Worm (Caenorhabditis elegans): ENCODE data around the gene T19A5.3.

Gene T19A5.3

ce11 chrV:8936184-8936589, 7.7 kb downstream of the T19A5.3 start, which contains the start of gene unc-23 (continued):
- TF ChIP-seq lsy-12 (tag; optimal IDR thresholded peaks at IDR 0.05), result peak; percentile 83
- TF ChIP-seq skn-1 (tag; optimal IDR thresholded peaks at IDR 0.05), result no peak
- no peak for TF ChIP-seq ztf-4 (tag; optimal IDR thresholded peaks at IDR 0.05)
- TF ChIP-seq mml-1 (tag; optimal IDR thresholded peaks at IDR 0.05), result peak; percentile 5
- TF ChIP-seq fos-1 (tag; optimal IDR thresholded peaks at IDR 0.05), result peak; percentile 56
- peak; percentile 92 for TF ChIP-seq nhr-25 (tag; optimal IDR thresholded peaks at IDR 0.05)
- TF ChIP-seq ceh-9 (tag; optimal IDR thresholded peaks at IDR 0.05), result no peak

DNA sequence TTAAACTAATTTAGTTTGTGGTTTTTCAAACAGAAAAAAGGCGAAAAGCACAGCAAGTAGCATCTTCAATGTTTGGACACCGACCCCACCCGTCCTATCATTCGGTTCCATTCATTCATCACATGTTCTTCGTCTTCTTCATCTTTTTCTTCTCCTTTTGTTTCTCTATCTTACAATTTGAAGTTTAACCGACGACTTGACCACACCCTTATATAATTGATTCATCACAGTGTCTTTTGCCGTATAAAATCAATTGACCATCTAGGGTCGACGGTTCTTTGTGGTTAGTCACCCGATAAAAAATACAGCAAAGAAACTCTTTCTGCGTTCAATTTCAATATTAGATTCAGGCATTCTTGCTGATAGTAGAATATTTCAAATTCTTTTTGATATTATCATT, 8.8 kb downstream of the T19A5.3 start:
- TF ChIP-seq nhr-25 (tag; optimal IDR thresholded peaks at IDR 0.05) (peak; percentile 42), elt-3 (tag; optimal IDR thresholded peaks at IDR 0.05) (peak in 1 of 3 experiments; percentile 17), nhr-23 (tag; optimal IDR thresholded peaks at IDR 0.05) (peak; percentile 37), jun-1 (tag; optimal IDR thresholded peaks at IDR 0.05) (no peak), nfya-1 (tag; optimal IDR thresholded peaks at IDR 0.05; ENCODE audit: insufficient read depth) (peak; percentile 18), elt-2 (tag; optimal IDR thresholded peaks at IDR 0.05) (peak; percentile 42), ztf-11 (tag; optimal IDR thresholded peaks at IDR 0.05) (no peak), lsy-12 (tag; optimal IDR thresholded peaks at IDR 0.05) (no peak), fkh-2 (tag; optimal IDR thresholded peaks at IDR 0.05) (no peak)

ce11 chrV:8934264-8934663, 9.6 kb downstream of the T19A5.3 start:
- TF ChIP-seq ama-1 (optimal IDR thresholded peaks at IDR 0.05) (peak; percentile 63), elt-2 (tag; optimal IDR thresholded peaks at IDR 0.05) (peak; percentile 6), ceh-16 (tag; optimal IDR thresholded peaks at IDR 0.05) (no peak)

DNA sequence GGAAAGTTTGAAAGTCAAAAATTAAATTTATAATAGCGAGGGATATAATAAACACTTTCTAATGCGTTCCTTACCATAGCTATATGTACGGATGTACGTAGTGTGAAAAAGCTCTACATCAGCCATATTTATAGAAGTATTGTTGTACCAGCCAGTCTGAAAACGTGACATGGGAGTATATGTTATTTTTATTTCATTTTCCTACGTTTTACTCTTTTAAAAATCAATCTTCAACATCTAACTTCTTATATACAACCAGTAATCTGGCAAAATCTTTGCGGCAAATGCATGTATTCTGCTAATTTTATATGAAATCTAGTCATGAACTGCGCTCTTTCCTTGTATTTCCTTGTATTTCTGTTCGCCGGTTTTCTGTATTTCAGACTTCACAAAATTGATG, 11.5 kb downstream of the T19A5.3 start, which contains the start of gene H14N18.2:
Gene H14N18.2, plus strand, starts transcription at position 301 of the 400 bp plus-strand sequence.
- TF ChIP-seq ceh-9 (tag; optimal IDR thresholded peaks at IDR 0.05) (no peak), skn-1 (tag; optimal IDR thresholded peaks at IDR 0.05) (no peak), daf-12 (tag; optimal IDR thresholded peaks at IDR 0.05) (no peak), ceh-82 (tag; optimal IDR thresholded peaks at IDR 0.05) (no peak), ceh-16 (tag; optimal IDR thresholded peaks at IDR 0.05) (no peak), mdl-1 (tag; optimal IDR thresholded peaks at IDR 0.05) (no peak), fkh-2 (tag; optimal IDR thresholded peaks at IDR 0.05) (no peak), eor-1 (tag; optimal IDR thresholded peaks at IDR 0.05) (no peak), unc-62 (GFP tag; optimal IDR thresholded peaks at IDR 0.05) (no peak), elt-1 (tag; optimal IDR thresholded peaks at IDR 0.05) (no peak), jun-1 (tag; optimal IDR thresholded peaks at IDR 0.05) (no peak), egl-27 (tag; optimal IDR thresholded peaks at IDR 0.05) (no peak), egl-5 (tag; optimal IDR thresholded peaks at IDR 0.05) (no peak), elt-3 (tag; optimal IDR thresholded peaks at IDR 0.05) (no peak), aly-2 (tag; optimal IDR thresholded peaks at IDR 0.05) (no peak), nhr-12 (tag; optimal IDR thresholded peaks at IDR 0.05) (no peak), lin-15B (tag; optimal IDR thresholded peaks at IDR 0.05) (no peak)

DNA sequence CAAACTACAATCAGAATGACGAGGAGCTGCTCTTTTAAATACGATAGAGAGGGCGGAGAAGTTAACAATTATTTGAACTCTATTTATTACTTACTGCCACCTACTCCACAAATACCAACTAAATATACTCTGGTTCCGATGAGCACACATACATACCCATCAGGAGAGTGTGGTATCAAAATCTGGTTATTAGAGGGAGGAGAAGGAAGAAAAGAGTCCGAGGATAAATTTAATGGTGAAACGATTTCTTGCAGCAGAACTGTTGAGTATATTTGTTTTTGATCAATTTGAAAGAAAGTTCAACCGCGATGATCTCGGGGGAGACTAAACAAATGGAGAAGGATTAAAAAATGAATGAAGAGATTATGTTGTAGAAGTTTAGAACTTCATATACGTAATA, 14.9 kb downstream of the T19A5.3 start, which contains the start of gene H14N18.4:
Gene H14N18.4, minus strand, starts transcription at position 12 of the 400 bp plus-strand sequence.
- TF ChIP-seq lin-15B (tag; optimal IDR thresholded peaks at IDR 0.05) (no peak), unc-62 (GFP tag; optimal IDR thresholded peaks at IDR 0.05) (no peak), nhr-23 (tag; optimal IDR thresholded peaks at IDR 0.05) (no peak), ztf-4 (tag; optimal IDR thresholded peaks at IDR 0.05) (no peak), mdl-1 (tag; optimal IDR thresholded peaks at IDR 0.05) (no peak), nhr-76 (tag; optimal IDR thresholded peaks at IDR 0.05) (no peak), zag-1 (tag; optimal IDR thresholded peaks at IDR 0.05) (no peak), egl-5 (tag; optimal IDR thresholded peaks at IDR 0.05) (no peak), daf-12 (tag; optimal IDR thresholded peaks at IDR 0.05) (no peak), nhr-25 (tag; optimal IDR thresholded peaks at IDR 0.05) (no peak), fos-1 (tag; optimal IDR thresholded peaks at IDR 0.05) (no peak), nfya-1 (tag; optimal IDR thresholded peaks at IDR 0.05; ENCODE audit: insufficient read depth) (no peak), egl-27 (tag; optimal IDR thresholded peaks at IDR 0.05) (no peak), pqm-1 (tag; optimal IDR thresholded peaks at IDR 0.05) (no peak), fkh-2 (tag; optimal IDR thresholded peaks at IDR 0.05) (no peak), nhr-28 (tag; optimal IDR thresholded peaks at IDR 0.05) (no peak), sea-2 (GFP tag; optimal IDR thresholded peaks at IDR 0.05) (no peak), nhr-43 (tag; optimal IDR thresholded peaks at IDR 0.05; ENCODE audit: poor library complexity, severe bottlenecking) (no peak)
